Fruit fly (Drosophila melanogaster): ENCODE results near the gene upd3.

The upd3 gene

DNA sequence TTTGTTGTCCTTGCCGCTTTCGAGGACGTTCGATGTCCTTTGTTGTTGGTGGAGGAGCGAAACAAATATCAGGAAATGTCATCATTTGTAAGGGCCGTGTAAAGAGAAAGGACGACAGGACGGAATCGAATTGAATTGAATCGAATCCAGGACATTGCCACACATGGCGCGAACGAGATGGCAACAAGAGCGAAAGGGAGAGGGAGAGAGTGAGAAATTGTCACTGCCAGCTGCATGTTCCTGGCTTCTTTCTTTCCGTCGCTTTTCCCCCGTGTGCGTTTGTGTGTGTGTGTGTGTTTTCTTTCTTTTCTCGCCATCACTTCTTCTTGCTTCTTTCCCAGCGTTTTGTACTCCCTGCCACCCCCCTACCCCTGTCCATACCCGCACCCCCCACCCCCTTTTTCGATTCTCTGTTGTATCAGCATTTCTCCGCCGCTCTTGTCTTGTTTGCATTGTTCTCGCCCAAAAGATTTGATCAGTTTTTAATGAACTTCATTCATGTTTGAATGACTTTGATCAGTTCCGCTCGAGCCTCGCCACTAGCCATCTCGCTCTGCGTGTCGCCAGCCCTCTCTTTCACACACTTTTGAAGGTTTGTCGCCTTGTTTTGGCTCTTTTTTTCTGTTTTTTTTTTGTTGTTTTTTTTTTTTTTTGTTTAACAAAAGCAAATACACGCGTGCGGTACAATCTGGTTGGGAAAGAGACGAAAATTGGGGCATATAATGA lies 21.0 kb downstream of the upd3 start (continued):
- TF ChIP-seq knrl (GFP tag; IDR thresholded peaks at IDR 0.05; ENCODE audit: partially characterized antibody) (no peak), pros (GFP tag; optimal IDR thresholded peaks at IDR 0.05) (peak; percentile 41), twi (tag; optimal IDR thresholded peaks at IDR 0.05) (peak; percentile 78), CG4617 (GFP tag; optimal IDR thresholded peaks at IDR 0.05; ENCODE audit: borderline replicate concordance) (no peak), ERR (GFP tag; optimal IDR thresholded peaks at IDR 0.05) (no peak), NfI (GFP tag; optimal IDR thresholded peaks at IDR 0.05) (no peak), CG32772 (GFP tag; IDR thresholded peaks at IDR 0.05) (peak; percentile 51), CG5953 (GFP tag; IDR thresholded peaks at IDR 0.05) (no peak), H15 (GFP tag; IDR thresholded peaks at IDR 0.05) (no peak), CG2129 (GFP tag; IDR thresholded peaks at IDR 0.05; ENCODE audit: partially characterized antibody) (no peak), CG6689 (GFP tag; IDR thresholded peaks at IDR 0.05) (no peak), sqz (GFP tag; optimal IDR thresholded peaks at IDR 0.05) (peak; percentile 25)

DNA sequence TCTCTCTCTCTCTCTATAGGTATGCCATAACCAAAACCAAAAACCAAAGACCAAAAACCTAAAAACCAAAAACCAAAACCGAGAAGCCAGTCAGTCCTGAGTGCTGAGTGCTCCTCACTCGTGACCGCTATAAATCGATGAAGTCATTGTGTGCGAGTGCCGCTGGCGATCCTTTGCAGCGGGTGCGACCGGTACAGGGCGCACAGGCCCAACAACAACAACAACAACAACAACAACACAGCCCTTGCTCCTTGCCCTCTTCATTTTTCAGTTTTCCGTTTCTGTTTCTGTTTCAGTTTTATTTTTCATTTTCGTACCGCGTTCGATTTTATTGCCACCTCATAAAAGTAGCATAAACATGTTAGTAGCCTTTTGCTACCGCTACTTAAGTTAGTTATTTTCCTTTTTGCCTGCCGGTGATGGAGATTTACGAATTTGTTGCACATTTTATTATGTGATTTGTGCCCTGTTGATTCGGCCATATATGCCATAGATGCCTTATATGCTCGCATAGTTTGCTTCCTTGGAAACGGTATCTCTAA lies 23.8 kb downstream of the upd3 start:
- TF ChIP-seq tll (GFP tag; optimal IDR thresholded peaks at IDR 0.05) (peak in 1 of 2 experiments; percentile 98), pita (GFP tag; optimal IDR thresholded peaks at IDR 0.05) (no peak), CG17361 (GFP tag; IDR thresholded peaks at IDR 0.05) (no peak), CG5953 (GFP tag; IDR thresholded peaks at IDR 0.05) (no peak), grau (tag; optimal IDR thresholded peaks at IDR 0.05) (peak; percentile 90), aop (GFP tag; IDR thresholded peaks at IDR 0.05) (no peak), CkIIα-i1 (GFP tag; IDR thresholded peaks at IDR 0.05) (no peak), br (optimal IDR thresholded peaks at IDR 0.05) (no peak), tap (tag; optimal IDR thresholded peaks at IDR 0.05) (no peak), CG4328 (GFP tag; optimal IDR thresholded peaks at IDR 0.05) (no peak), ken (GFP tag; IDR thresholded peaks at IDR 0.05) (no peak), D (optimal IDR thresholded peaks at IDR 0.05) (peak; percentile 77), D (GFP tag; optimal IDR thresholded peaks at IDR 0.05) (no peak), CG6813 (GFP tag; optimal IDR thresholded peaks at IDR 0.05) (no peak), CG4360 (GFP tag; IDR thresholded peaks at IDR 0.05) (peak; percentile 98), CG12299 (tag; optimal IDR thresholded peaks at IDR 0.05) (no peak), Awh (GFP tag; IDR thresholded peaks at IDR 0.05) (no peak), CG15073 (GFP tag; optimal IDR thresholded peaks at IDR 0.05) (no peak), CG9932 (GFP tag; IDR thresholded peaks at IDR 0.05) (no peak), Tbp (GFP tag; optimal IDR thresholded peaks at IDR 0.05) (no peak), Elba2 (GFP tag; optimal IDR thresholded peaks at IDR 0.05) (no peak), cad (GFP tag; optimal IDR thresholded peaks at IDR 0.05) (peak; percentile 77), CG15479 (GFP tag; optimal IDR thresholded peaks at IDR 0.05) (no peak), hth (optimal IDR thresholded peaks at IDR 0.05) (no peak), CG4820 (GFP tag; optimal IDR thresholded peaks at IDR 0.05) (no peak), CG6175 (GFP tag; IDR thresholded peaks at IDR 0.05) (no peak), ap (GFP tag; IDR thresholded peaks at IDR 0.05) (no peak), CG6683 (GFP tag; optimal IDR thresholded peaks at IDR 0.05) (no peak), Ptx1 (GFP tag; IDR thresholded peaks at IDR 0.05) (no peak), pum (GFP tag; optimal IDR thresholded peaks at IDR 0.05) (no peak), NC2α (GFP tag; optimal IDR thresholded peaks at IDR 0.05) (no peak), pho (GFP tag; optimal IDR thresholded peaks at IDR 0.05) (no peak), cas (GFP tag; IDR thresholded peaks at IDR 0.05) (no peak), CG14710 (tag; optimal IDR thresholded peaks at IDR 0.05) (no peak), Jarid2 (GFP tag; optimal IDR thresholded peaks at IDR 0.05) (no peak), exex (tag; optimal IDR thresholded peaks at IDR 0.05) (no peak), Bdp1 (GFP tag; optimal IDR thresholded peaks at IDR 0.05) (no peak), dan (GFP tag; IDR thresholded peaks at IDR 0.05) (no peak), bab2 (GFP tag; optimal IDR thresholded peaks at IDR 0.05) (no peak)
